Fruit fly (Drosophila melanogaster): ENCODE results near the gene cas.

cas gene

dm6 chr3R:5668928-5669739 lies 47.5 kb downstream of the cas start, which contains the start of the genes Xe7 and Atg17 (continued):
- no peak for TF ChIP-seq ato (GFP tag; IDR thresholded peaks at IDR 0.05; ENCODE audit: partially characterized antibody)
- no peak for TF ChIP-seq sima (GFP tag; optimal IDR thresholded peaks at IDR 0.05)
- peak; percentile 89 for TF ChIP-seq CG8924 (tag; optimal IDR thresholded peaks at IDR 0.05)
- peak; percentile 68 for TF ChIP-seq ftz-f1 (GFP tag; optimal IDR thresholded peaks at IDR 0.05)
- TF ChIP-seq ham (GFP tag; IDR thresholded peaks at IDR 0.05), result peak; percentile 82
- TF ChIP-seq chn (GFP tag; optimal IDR thresholded peaks at IDR 0.05), result peak; percentile 92
- peak; percentile 67 for TF ChIP-seq CG17802 (tag; optimal IDR thresholded peaks at IDR 0.05)
- TF ChIP-seq dmrt99B (tag; optimal IDR thresholded peaks at IDR 0.05), result peak; percentile 4
- peak; percentile 88 for TF ChIP-seq H2.0 (GFP tag; IDR thresholded peaks at IDR 0.05)
- TF ChIP-seq vnd (GFP tag; IDR thresholded peaks at IDR 0.05; ENCODE audit: partially characterized antibody), result peak; percentile 58; the same call in 2 of the 3 replicates
- peak; percentile 91 for TF ChIP-seq Max (GFP tag; optimal IDR thresholded peaks at IDR 0.05)
- TF ChIP-seq CG3726 (GFP tag; IDR thresholded peaks at IDR 0.05), result peak; percentile 73; the same call in 2 of the 3 replicates
- TF ChIP-seq Ravus (GFP tag; IDR thresholded peaks at IDR 0.05), result peak; percentile 63
- TF ChIP-seq CG15696 (tag; optimal IDR thresholded peaks at IDR 0.05), result peak; percentile 94
- peak; percentile 90 for TF ChIP-seq Oli (tag; optimal IDR thresholded peaks at IDR 0.05)
- peak; percentile 89 for TF ChIP-seq CG11560 (tag; IDR thresholded peaks at IDR 0.05)
- TF ChIP-seq CG10543 (GFP tag; optimal IDR thresholded peaks at IDR 0.05), result peak; percentile 96
- peak; percentile 97 for TF ChIP-seq CG2116 (GFP tag; optimal IDR thresholded peaks at IDR 0.05)
- peak; percentile 56 for TF ChIP-seq crc (GFP tag; optimal IDR thresholded peaks at IDR 0.05)
- peak; percentile 84 for TF ChIP-seq Bteb2 (GFP tag; optimal IDR thresholded peaks at IDR 0.05)
- peak; percentile 81 for TF ChIP-seq schlank (tag; optimal IDR thresholded peaks at IDR 0.05)
- peak; percentile 90 for TF ChIP-seq bcd (GFP tag; optimal IDR thresholded peaks at IDR 0.05)
- peak; percentile 93 for TF ChIP-seq Antp (GFP tag; optimal IDR thresholded peaks at IDR 0.05)
- TF ChIP-seq CG3065 (GFP tag; optimal IDR thresholded peaks at IDR 0.05), result peak; percentile 84
- TF ChIP-seq CG14965 (GFP tag; optimal IDR thresholded peaks at IDR 0.05; ENCODE audit: borderline replicate concordance), result no peak
- TF ChIP-seq CG3281 (GFP tag; optimal IDR thresholded peaks at IDR 0.05), result peak; percentile 88
- no peak; the same call in 2 of the 3 replicates for TF ChIP-seq otp (GFP tag; IDR thresholded peaks at IDR 0.05)
- TF ChIP-seq CG10147 (GFP tag; optimal IDR thresholded peaks at IDR 0.05), result peak; percentile 90
- peak; percentile 50; the same call in 1 of the 2 replicates for TF ChIP-seq Lim3 (GFP tag; IDR thresholded peaks at IDR 0.05)
- peak; percentile 96 for TF ChIP-seq CG4404 (GFP tag; IDR thresholded peaks at IDR 0.05)
- peak; percentile 84 for TF ChIP-seq CHES-1-like (GFP tag; optimal IDR thresholded peaks at IDR 0.05)
- peak; percentile 85; the same call in 2 of the 3 replicates for TF ChIP-seq CG6175 (GFP tag; IDR thresholded peaks at IDR 0.05)
- TF ChIP-seq CG18599 (GFP tag; optimal IDR thresholded peaks at IDR 0.05), result peak; percentile 89
- peak; percentile 94 for TF ChIP-seq Ssrp (tag; optimal IDR thresholded peaks at IDR 0.05)
- TF ChIP-seq inv (GFP tag; IDR thresholded peaks at IDR 0.05; ENCODE audit: partially characterized antibody), result peak; percentile 49; the same call in 1 of the 2 replicates
- TF ChIP-seq CG7839 (tag; optimal IDR thresholded peaks at IDR 0.05), result peak; percentile 94
- TF ChIP-seq NK7.1 (GFP tag; optimal IDR thresholded peaks at IDR 0.05), result peak; percentile 52
- peak; percentile 87 for TF ChIP-seq B-H1 (GFP tag; IDR thresholded peaks at IDR 0.05)
- peak; percentile 84 for TF ChIP-seq CG8089 (GFP tag; optimal IDR thresholded peaks at IDR 0.05)
- TF ChIP-seq B-H2 (GFP tag; optimal IDR thresholded peaks at IDR 0.05), result peak; percentile 94
- TF ChIP-seq CG8281 (tag; optimal IDR thresholded peaks at IDR 0.05), result peak; percentile 79
- TF ChIP-seq sens (GFP tag), result peak; percentile 98
- TF ChIP-seq NFAT (GFP tag; IDR thresholded peaks at IDR 0.05), result peak; percentile 93
- TF ChIP-seq Neu2 (GFP tag; optimal IDR thresholded peaks at IDR 0.05; ENCODE audit: borderline replicate concordance), result peak; percentile 27
- no peak for TF ChIP-seq CG42726 (GFP tag; IDR thresholded peaks at IDR 0.05; ENCODE audit: partially characterized antibody)
- TF ChIP-seq CG4854 (GFP tag; optimal IDR thresholded peaks at IDR 0.05), result peak; percentile 77
- TF ChIP-seq Six4 (GFP tag; optimal IDR thresholded peaks at IDR 0.05), result peak; percentile 85
- TF ChIP-seq CG10209 (GFP tag; optimal IDR thresholded peaks at IDR 0.05), result peak; percentile 92

Measured in whole organism, embryonic.